Fruit fly (Drosophila melanogaster) whole organism, embryonic: ENCODE results near the gene Adat1.

Experiments used
- B-H1 ChIP-seq: fragments of 200-800 bp; sonication (Bioruptor generic); IDR thresholded peaks from 3 replicates; pipeline ENCODE4 v1.3.6; 2022; ENCODE audit warnings: missing biosample characterization, missing genetic modification characterization
- BEAF-32 ChIP-seq: fragments of 200-800 bp; sonication (Bioruptor generic); optimal IDR thresholded peaks from 3 replicates; lab custom pipeline; 2017; ENCODE audit warnings: missing biosample characterization, missing genetic modification characterization, mild to moderate bottlenecking, moderate library complexity, missing genetic modification reagents
- CG12155 ChIP-seq: fragments of 200-800 bp; sonication (Bioruptor generic); optimal IDR thresholded peaks from 3 replicates; lab custom pipeline; 2016; ENCODE audit warnings: missing biosample characterization, missing genetic modification characterization
- CG12942 ChIP-seq: fragments of 200-800 bp; sonication (Bioruptor generic); optimal IDR thresholded peaks from 3 replicates; lab custom pipeline; 2016; ENCODE audit warnings: missing biosample characterization, missing genetic modification characterization
- CG1647 ChIP-seq: fragments of 200-800 bp; sonication (Bioruptor generic); optimal IDR thresholded peaks from 3 replicates; lab custom pipeline; 2016; ENCODE audit warnings: missing biosample characterization, missing genetic modification characterization
- CG17186 ChIP-seq: fragments of 200-800 bp; sonication (Bioruptor generic); optimal IDR thresholded peaks from 3 replicates; lab custom pipeline; 2017; ENCODE audit warnings: missing biosample characterization, missing genetic modification reagents, missing genetic modification characterization
- CG17385 ChIP-seq: fragments of 200-800 bp; sonication (Bioruptor generic); optimal IDR thresholded peaks from 3 replicates; lab custom pipeline; 2018; ENCODE audit warnings: missing biosample characterization, mild to moderate bottlenecking, missing genetic modification characterization
- CG17802 ChIP-seq: fragments of 200-800 bp; sonication (Bioruptor generic); optimal IDR thresholded peaks from 2 replicates; lab custom pipeline; 2018; ENCODE audit warnings: missing biosample characterization, mild to moderate bottlenecking, missing genetic modification characterization, moderate library complexity
- CG30431 ChIP-seq: fragments of 200-800 bp; sonication (Bioruptor generic); optimal IDR thresholded peaks from 2 replicates; lab custom pipeline; 2017; ENCODE audit warnings: missing biosample characterization, missing genetic modification characterization
- CG3726 ChIP-seq: fragments of 200-800 bp; sonication (Bioruptor generic); IDR thresholded peaks from 3 replicates; pipeline ENCODE4, ENCODE4 v1.3.6; 2022; ENCODE audit warnings: missing biosample characterization, missing genetic modification characterization
- CG3847 ChIP-seq: fragments of 200-800 bp; sonication (Bioruptor generic); IDR thresholded peaks from 2 replicates; pipeline ENCODE4 v1.3.6; 2022; ENCODE audit warnings: missing biosample characterization, missing genetic modification characterization
- CG42726 ChIP-seq: fragments of 200-800 bp; sonication (Bioruptor generic); IDR thresholded peaks from 2 replicates; pipeline ENCODE4 v1.3.6; 2022; ENCODE audit warnings: missing biosample characterization, missing genetic modification characterization; ENCODE audit not compliant: partially characterized antibody
- CG5953 ChIP-seq: fragments of 200-800 bp; sonication (Bioruptor generic); IDR thresholded peaks from 2 replicates; pipeline ENCODE4 v1.3.6; 2022; ENCODE audit warnings: missing biosample characterization, missing genetic modification characterization
- CG6683 ChIP-seq: fragments of 200-800 bp; sonication (Bioruptor generic); optimal IDR thresholded peaks from 2 replicates; lab custom pipeline; 2017; ENCODE audit warnings: missing biosample characterization, mild to moderate bottlenecking, missing genetic modification characterization, missing genetic modification reagents
- CG6765 ChIP-seq: fragments of 200-800 bp; sonication (Bioruptor generic); optimal IDR thresholded peaks from 3 replicates; lab custom pipeline; 2017; ENCODE audit warnings: missing biosample characterization, mild to moderate bottlenecking, missing genetic modification characterization
- CG7357 ChIP-seq: fragments of 200-800 bp; sonication (Bioruptor generic); IDR thresholded peaks from 3 replicates; pipeline ENCODE4 v1.3.6; 2022; ENCODE audit warnings: missing biosample characterization, missing genetic modification characterization
- CG7963 ChIP-seq: fragments of 200-800 bp; sonication (Bioruptor generic); IDR thresholded peaks from 3 replicates; pipeline ENCODE4 v1.3.6; 2022; ENCODE audit warnings: missing biosample characterization, missing genetic modification characterization; ENCODE audit not compliant: partially characterized antibody
- CG8089 ChIP-seq: fragments of 200-800 bp; sonication (Bioruptor generic); optimal IDR thresholded peaks from 3 replicates; lab custom pipeline; 2016; ENCODE audit warnings: missing biosample characterization, missing genetic modification characterization
- CG8359 ChIP-seq: fragments of 200-800 bp; sonication (Bioruptor generic); optimal IDR thresholded peaks from 2 replicates; lab custom pipeline; 2017; ENCODE audit warnings: missing biosample characterization, mild to moderate bottlenecking, missing genetic modification characterization, borderline replicate concordance
- CG9609 ChIP-seq: fragments of 200-800 bp; sonication (Bioruptor generic); optimal IDR thresholded peaks from 3 replicates; lab custom pipeline; 2016; ENCODE audit warnings: missing biosample characterization, missing genetic modification characterization
- CG9797 ChIP-seq: fragments of 200-800 bp; sonication (Bioruptor generic); optimal IDR thresholded peaks from 3 replicates; lab custom pipeline; 2018; ENCODE audit warnings: missing biosample characterization, mild to moderate bottlenecking, missing genetic modification characterization
- CkIIα-i1 ChIP-seq: fragments of 200-800 bp; sonication (Bioruptor generic); IDR thresholded peaks from 2 replicates; pipeline ENCODE4 v1.3.6; 2022; ENCODE audit warnings: missing biosample characterization, missing genetic modification characterization
- Dip3 ChIP-seq: fragments of 200-800 bp; sonication (Bioruptor generic); optimal IDR thresholded peaks from 3 replicates; lab custom pipeline; 2016; ENCODE audit warnings: missing biosample characterization, missing genetic modification characterization
- Hr39 ChIP-seq: fragments of >200 bp; optimal IDR thresholded peaks from 2 replicates; lab custom pipeline; 2017
- Hsf ChIP-seq: fragments of 200-800 bp; sonication (Bioruptor generic); optimal IDR thresholded peaks from 3 replicates; lab custom pipeline; 2016; ENCODE audit warnings: missing biosample characterization, missing genetic modification characterization
- Lpt ChIP-seq: fragments of >200 bp; optimal IDR thresholded peaks from 2 replicates; lab custom pipeline; 2018; ENCODE audit warnings: missing biosample characterization, missing genetic modification characterization
- Mad ChIP-seq: fragments of 200-800 bp; sonication (Bioruptor generic); optimal IDR thresholded peaks from 2 replicates; lab custom pipeline; 2016; ENCODE audit warnings: missing biosample characterization, missing genetic modification characterization
- NFAT ChIP-seq: fragments of 200-800 bp; sonication (Bioruptor generic); IDR thresholded peaks from 2 replicates; pipeline ENCODE4 v1.3.6; 2022; ENCODE audit warnings: missing biosample characterization, missing genetic modification characterization
- Stat92E ChIP-seq, 3 experiments: fragments of >200 bp in 2 of 3; fragments of 200-800 bp in 1 of 3; sonication (Bioruptor generic) in 1 of 3; optimal IDR thresholded peaks; 2 replicates each; lab custom pipeline; 2017 to 2019; ENCODE audit warnings: missing biosample characterization in 3 of 3, missing genetic modification characterization in 3 of 3, mild to moderate bottlenecking in 1 of 3, moderate library complexity in 1 of 3
- Tbp ChIP-seq: fragments of >200 bp; optimal IDR thresholded peaks from 2 replicates; lab custom pipeline; 2018; ENCODE audit warnings: missing biosample characterization, missing genetic modification characterization
- Trl ChIP-seq, 3 experiments: fragments of >200 bp in 2 of 3; fragments of 200-800 bp in 1 of 3; sonication (Bioruptor generic) in 1 of 3; optimal IDR thresholded peaks; 2 replicates in 1 of 3; 3 replicates in 2 of 3; lab custom pipeline; 2016 to 2017; ENCODE audit warnings: missing biosample characterization in 1 of 3, missing genetic modification characterization in 1 of 3
- cg ChIP-seq: fragments of 200-800 bp; sonication (Bioruptor generic); optimal IDR thresholded peaks from 3 replicates; lab custom pipeline; 2019; ENCODE audit warnings: missing biosample characterization, mild to moderate bottlenecking, missing genetic modification characterization, moderate library complexity
- corto ChIP-seq: fragments of 200-800 bp; sonication (Bioruptor generic); optimal IDR thresholded peaks from 2 replicates; lab custom pipeline; 2016; ENCODE audit warnings: missing biosample characterization, mild to moderate bottlenecking, missing genetic modification characterization, moderate library complexity
- crp ChIP-seq, 2 experiments: fragments of 200-800 bp; sonication (Bioruptor generic); optimal IDR thresholded peaks; 2 replicates in 1 of 2; 3 replicates in 1 of 2; lab custom pipeline; 2017; ENCODE audit warnings: missing biosample characterization in 2 of 2, missing genetic modification characterization in 2 of 2, mild to moderate bottlenecking in 1 of 2, moderate library complexity in 1 of 2
- dimm ChIP-seq: fragments of 200-800 bp; sonication (Bioruptor generic); IDR thresholded peaks from 2 replicates; pipeline ENCODE4 v1.3.6; 2022; ENCODE audit warnings: missing biosample characterization, missing genetic modification characterization
- emc ChIP-seq: fragments of 200-800 bp; sonication (Bioruptor generic); optimal IDR thresholded peaks from 2 replicates; lab custom pipeline; 2016; ENCODE audit warnings: missing biosample characterization, missing genetic modification characterization
- ewg ChIP-seq: fragments of 200-800 bp; sonication (Bioruptor generic); optimal IDR thresholded peaks from 3 replicates; lab custom pipeline; 2017; ENCODE audit warnings: mild to moderate bottlenecking, missing biosample characterization, missing genetic modification reagents, missing genetic modification characterization
- gce ChIP-seq: fragments of 200-800 bp; sonication (Bioruptor generic); IDR thresholded peaks from 3 replicates; pipeline ENCODE4 v1.3.6; 2022; ENCODE audit warnings: missing biosample characterization, missing genetic modification characterization
- jing ChIP-seq: fragments of 200-800 bp; sonication (Bioruptor generic); optimal IDR thresholded peaks from 2 replicates; lab custom pipeline; 2018; ENCODE audit warnings: missing biosample characterization, mild to moderate bottlenecking, missing genetic modification characterization
- ken ChIP-seq: fragments of 200-800 bp; sonication (Bioruptor generic); IDR thresholded peaks from 3 replicates; pipeline ENCODE4 v1.3.6; 2022; ENCODE audit warnings: missing biosample characterization, missing genetic modification characterization
- klu ChIP-seq: fragments of 200-800 bp; sonication (Bioruptor generic); IDR thresholded peaks from 2 replicates; pipeline ENCODE4 v1.3.6; 2022; ENCODE audit warnings: missing biosample characterization, missing genetic modification characterization
- lmd ChIP-seq: fragments of 200-800 bp; sonication (Bioruptor generic); IDR thresholded peaks from 2 replicates; pipeline ENCODE4 v1.3.6; 2022; ENCODE audit warnings: missing biosample characterization, missing genetic modification characterization
- luna ChIP-seq: fragments of 200-800 bp; sonication (Bioruptor generic); optimal IDR thresholded peaks from 2 replicates; lab custom pipeline; 2016; ENCODE audit warnings: missing biosample characterization, missing genetic modification characterization
- nerfin-1 ChIP-seq: fragments of 200-800 bp; sonication (Bioruptor generic); optimal IDR thresholded peaks from 3 replicates; lab custom pipeline; 2019; ENCODE audit warnings: missing biosample characterization, mild to moderate bottlenecking, missing genetic modification characterization, moderate library complexity
- sr ChIP-seq: fragments of 200-800 bp; sonication (Bioruptor generic); IDR thresholded peaks from 3 replicates; pipeline ENCODE4 v1.3.6; 2022; ENCODE audit warnings: missing biosample characterization, missing genetic modification characterization
- stc ChIP-seq: fragments of 200-800 bp; sonication (Bioruptor generic); IDR thresholded peaks from 2 replicates; pipeline ENCODE4 v1.3.6; 2022; ENCODE audit warnings: missing biosample characterization, missing genetic modification characterization
- tna ChIP-seq: fragments of 200-800 bp; sonication (Bioruptor generic); IDR thresholded peaks from 2 replicates; pipeline ENCODE4 v1.3.6; 2022; ENCODE audit warnings: missing biosample characterization, missing genetic modification characterization; ENCODE audit not compliant: partially characterized antibody
- vnd ChIP-seq: fragments of 200-800 bp; sonication (Bioruptor generic); IDR thresholded peaks from 3 replicates; pipeline ENCODE4 v1.3.6; 2022; ENCODE audit warnings: missing biosample characterization, missing genetic modification characterization; ENCODE audit not compliant: partially characterized antibody

The Adat1 gene

DNA sequence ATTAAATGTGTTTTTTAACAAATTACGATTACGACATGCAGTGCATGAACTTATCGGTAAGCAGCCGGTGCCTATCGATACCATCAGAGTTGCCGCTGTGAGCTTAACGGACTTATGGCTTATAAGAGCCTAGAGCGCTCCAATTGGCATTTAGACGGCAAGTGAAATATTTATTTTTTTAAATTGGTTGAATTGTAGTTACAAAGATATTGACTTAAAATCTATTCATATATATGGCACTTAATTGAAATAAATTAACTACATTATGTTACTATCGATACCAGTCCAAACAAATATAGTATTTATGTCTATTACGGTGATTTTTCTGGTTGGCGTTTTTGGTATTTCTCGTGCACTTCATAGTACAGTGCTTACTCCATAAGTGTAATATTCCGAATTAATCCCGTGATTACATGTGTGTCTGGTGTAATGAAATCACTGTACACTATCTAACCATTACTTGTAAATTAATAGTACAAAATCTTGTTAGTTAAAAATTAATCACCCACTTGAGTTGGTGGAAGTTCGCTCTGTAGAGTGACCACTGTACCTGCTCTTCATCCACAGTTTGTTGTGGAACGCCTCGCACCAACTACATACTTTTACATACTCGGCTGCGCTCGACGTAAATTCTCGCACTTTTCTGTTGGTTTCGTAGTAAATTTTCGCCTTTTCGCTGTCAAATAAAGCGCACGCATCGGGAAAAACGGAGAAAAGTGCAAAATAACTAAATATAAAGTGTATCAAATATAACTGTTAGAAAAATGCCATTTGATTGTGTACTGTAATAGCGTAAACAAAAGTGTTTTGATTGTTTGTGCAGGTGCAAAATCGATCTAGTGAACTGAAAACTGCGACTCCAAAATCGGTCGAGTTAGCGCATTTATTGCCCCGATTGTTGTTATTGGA is 24.0 kb upstream of the Adat1 start, which contains the start of the genes mRpS23 and CenG1A (continued):
- TF ChIP-seq ewg (GFP tag; lab: Kevin White, UChicago) = peak; percentile 99
- TF ChIP-seq Tbp (GFP tag; lab: Kevin White, UChicago) = no peak
- peak; percentile 74; the same call in 2 of the 3 replicates for TF ChIP-seq CG7963 (GFP tag; lab: Robert Waterston, UW)
- peak; percentile 52 to 78 for TF ChIP-seq crp (GFP tag; optimal IDR thresholded peaks at IDR 0.05; lab: Kevin White, UChicago)
- peak; percentile 100 for TF ChIP-seq lmd
- TF ChIP-seq CG7357 = peak; percentile 99
- peak; percentile 99 for TF ChIP-seq CG12155
- peak; percentile 100 for TF ChIP-seq CG3847
- peak; percentile 99 for TF ChIP-seq CkIIα-i1 (GFP tag; lab: Robert Waterston, UW)
- TF ChIP-seq NFAT (GFP tag; lab: Robert Waterston, UW) = peak; percentile 100
- peak; percentile 100 for TF ChIP-seq nerfin-1 (tag; lab: Kevin White, UChicago)
- peak; percentile 100 for TF ChIP-seq ken (GFP tag; lab: Robert Waterston, UW)
- TF ChIP-seq CG17186 (GFP tag; lab: Kevin White, UChicago) = peak; percentile 98
- TF ChIP-seq luna (GFP tag; lab: Kevin White, UChicago) = peak; percentile 99
- TF ChIP-seq cg (GFP tag; lab: Kevin White, UChicago) = peak; percentile 14
- no peak for TF ChIP-seq Trl (optimal IDR thresholded peaks at IDR 0.05; lab: Kevin White, UChicago)
- peak; percentile 100 for TF ChIP-seq Trl (GFP tag; optimal IDR thresholded peaks at IDR 0.05; lab: Kevin White, UChicago)
- peak; percentile 64 for TF ChIP-seq CG42726 (GFP tag; lab: Robert Waterston, UW)
- peak; percentile 95 for TF ChIP-seq CG17802
- no peak for TF ChIP-seq Lpt (GFP tag; lab: Kevin White, UChicago)
- TF ChIP-seq Mad (GFP tag; lab: Kevin White, UChicago) = peak; percentile 100
- peak; percentile 100 for TF ChIP-seq CG5953
- TF ChIP-seq emc = peak; percentile 99
- peak in 1 of 3 experiments; percentile 99 for TF ChIP-seq Stat92E (GFP tag; optimal IDR thresholded peaks at IDR 0.05; lab: Kevin White, UChicago)
- TF ChIP-seq CG6683 (GFP tag; lab: Kevin White, UChicago) = peak; percentile 98
- TF ChIP-seq CG12942 (GFP tag; lab: Kevin White, UChicago) = peak; percentile 100
- no peak for TF ChIP-seq Hr39 (lab: Kevin White, UChicago)
- peak; percentile 100 for TF ChIP-seq Hsf (GFP tag; lab: Kevin White, UChicago)
- TF ChIP-seq CG3726 (GFP tag; lab: Robert Waterston, UW) = peak; percentile 100
- TF ChIP-seq CG9797 (GFP tag; lab: Kevin White, UChicago) = peak; percentile 94
- TF ChIP-seq klu (GFP tag; lab: Robert Waterston, UW) = peak; percentile 99
- peak; percentile 100 for TF ChIP-seq sr (GFP tag; lab: Robert Waterston, UW)
- TF ChIP-seq dimm = peak; percentile 99
- peak; percentile 100 for TF ChIP-seq gce (GFP tag; lab: Robert Waterston, UW)
- TF ChIP-seq vnd (GFP tag; lab: Robert Waterston, UW) = peak; percentile 85
- TF ChIP-seq CG8089 = peak; percentile 100
- TF ChIP-seq B-H1 = peak; percentile 100
- TF ChIP-seq stc (GFP tag; lab: Robert Waterston, UW) = peak; percentile 100
- peak; percentile 100 for TF ChIP-seq CG6765
- no peak for TF ChIP-seq corto (GFP tag; lab: Kevin White, UChicago)
- peak; percentile 100 for TF ChIP-seq CG9609 (GFP tag; lab: Kevin White, UChicago)
- TF ChIP-seq CG1647 (GFP tag; lab: Kevin White, UChicago) = peak; percentile 99
- TF ChIP-seq jing (GFP tag; lab: Kevin White, UChicago) = peak; percentile 100
- peak; percentile 97 for TF ChIP-seq CG8359 (GFP tag; lab: Kevin White, UChicago)
- TF ChIP-seq CG30431 (GFP tag; lab: Kevin White, UChicago) = peak; percentile 99
- TF ChIP-seq Dip3 (GFP tag; lab: Kevin White, UChicago) = peak; percentile 100
- peak; percentile 92 for TF ChIP-seq BEAF-32 (GFP tag; lab: Kevin White, UChicago)
- TF ChIP-seq tna = peak; percentile 53
- peak; percentile 100 for TF ChIP-seq CG17385 (GFP tag; lab: Kevin White, UChicago)
